Fruit fly (Drosophila melanogaster) whole organism, wandering third instar larva: Measurements from ENCODE around the gene mRpL9.

ENCODE experiments used
- Abd-B ChIP-seq: fragments of >200 bp; optimal IDR thresholded peaks from 2 replicates; lab custom pipeline; 2017; ENCODE audit warnings: missing biosample characterization, missing genetic modification characterization
- CG32264 ChIP-seq: fragments of 200-800 bp; sonication (Bioruptor generic); optimal IDR thresholded peaks from 2 replicates; lab custom pipeline; 2016; ENCODE audit warnings: missing biosample characterization, missing genetic modification characterization
- CG9705 ChIP-seq: fragments of 200-800 bp; sonication (Bioruptor generic); optimal IDR thresholded peaks from 2 replicates; lab custom pipeline; 2018; ENCODE audit warnings: missing biosample characterization, mild to moderate bottlenecking, missing genetic modification characterization
- CrebA ChIP-seq: fragments of 200-800 bp; sonication (Bioruptor generic); optimal IDR thresholded peaks from 2 replicates; lab custom pipeline; 2016; ENCODE audit warnings: missing biosample characterization, mild to moderate bottlenecking, missing genetic modification characterization, borderline replicate concordance
- Dfd ChIP-seq: fragments of >200 bp; optimal IDR thresholded peaks from 2 replicates; lab custom pipeline; 2017; ENCODE audit warnings: missing biosample characterization, missing genetic modification characterization
- Dif ChIP-seq: fragments of 200-275, 200-300 bp; sonication (Bioruptor generic); optimal IDR thresholded peaks from 2 replicates; lab custom pipeline; 2018; ENCODE audit warnings: missing biosample characterization, missing genetic modification characterization; ENCODE audit not compliant: partially characterized antibody
- GATAd ChIP-seq: sonication (Bioruptor generic); optimal IDR thresholded peaks from 2 replicates; lab custom pipeline; 2016; ENCODE audit warnings: missing biosample characterization, missing genetic modification characterization
- HLH106 ChIP-seq: fragments of 200-800 bp; optimal IDR thresholded peaks from 3 replicates; lab custom pipeline; 2019; ENCODE audit warnings: missing biosample characterization, mild to moderate bottlenecking, missing genetic modification characterization, moderate library complexity
- Hnf4 ChIP-seq: fragments of 200-800 bp; sonication (Bioruptor generic); optimal IDR thresholded peaks from 2 replicates; lab custom pipeline; 2016; ENCODE audit warnings: missing biosample characterization, mild to moderate bottlenecking, missing genetic modification characterization
- Hr78 ChIP-seq: fragments of >200 bp; optimal IDR thresholded peaks from 2 replicates; lab custom pipeline; 2017; ENCODE audit warnings: missing biosample characterization, missing genetic modification characterization
- Hr83 ChIP-seq: fragments of 200-300 bp; sonication (Bioruptor generic); optimal IDR thresholded peaks from 2 replicates; lab custom pipeline; 2016; ENCODE audit warnings: missing biosample characterization, mild to moderate bottlenecking, missing genetic modification characterization, moderate library complexity; ENCODE audit not compliant: poor library complexity, severe bottlenecking
- Jra ChIP-seq: sonication (Bioruptor generic); optimal IDR thresholded peaks from 2 replicates; lab custom pipeline; 2016; ENCODE audit warnings: missing biosample characterization, missing genetic modification characterization
- Mio ChIP-seq: sonication (Bioruptor generic); optimal IDR thresholded peaks from 2 replicates; lab custom pipeline; 2016; ENCODE audit warnings: missing biosample characterization, missing genetic modification characterization
- Myc ChIP-seq: fragments of >200 bp; optimal IDR thresholded peaks from 2 replicates; lab custom pipeline; 2017
- N ChIP-seq: fragments of >200 bp; optimal IDR thresholded peaks from 2 replicates; lab custom pipeline; 2018; ENCODE audit warnings: missing biosample characterization, missing external identifiers, missing genetic modification characterization
- OdsH ChIP-seq: fragments of 200-800 bp; sonication (Bioruptor generic); optimal IDR thresholded peaks from 2 replicates; lab custom pipeline; 2016; ENCODE audit warnings: missing biosample characterization, mild to moderate bottlenecking, missing genetic modification characterization
- Rel ChIP-seq, 2 experiments: fragments of 200-800 bp; sonication (Bioruptor generic) in 1 of 2; optimal IDR thresholded peaks; 2 replicates in 1 of 2; 3 replicates in 1 of 2; lab custom pipeline; 2016 to 2019; ENCODE audit warnings: mild to moderate bottlenecking in 2 of 2, missing biosample characterization in 2 of 2, missing genetic modification characterization in 2 of 2, moderate library complexity in 1 of 2
- Sp1 ChIP-seq: fragments of 200-800 bp; sonication (Bioruptor generic); optimal IDR thresholded peaks from 3 replicates; lab custom pipeline; 2019; ENCODE audit warnings: missing biosample characterization, mild to moderate bottlenecking, missing genetic modification characterization, moderate library complexity
- Vsx2 ChIP-seq: fragments of 200-300, 225-300 bp; sonication (Bioruptor generic); optimal IDR thresholded peaks from 2 replicates; lab custom pipeline; 2018; ENCODE audit warnings: missing biosample characterization, missing genetic modification characterization; ENCODE audit not compliant: partially characterized antibody
- br ChIP-seq: fragments of 200-800 bp; sonication (Bioruptor generic); optimal IDR thresholded peaks from 2 replicates; lab custom pipeline; 2016; ENCODE audit warnings: missing biosample characterization, missing genetic modification characterization
- brk ChIP-seq: fragments of 200-800 bp; sonication (Bioruptor generic); optimal IDR thresholded peaks from 2 replicates; lab custom pipeline; 2016; ENCODE audit warnings: missing biosample characterization, mild to moderate bottlenecking, missing genetic modification characterization
- dl ChIP-seq, 2 experiments: fragments of 175-275, 200-275 bp in 1 of 2; fragments of 200-275 bp in 1 of 2; sonication (Bioruptor generic); optimal IDR thresholded peaks; lab custom pipeline; 2018; ENCODE audit warnings: mild to moderate bottlenecking in 2 of 2, missing biosample characterization in 2 of 2, missing genetic modification characterization in 2 of 2, moderate library complexity in 2 of 2; ENCODE audit not compliant: partially characterized antibody in 2 of 2, insufficient read depth in 1 of 2
- dmrt93B ChIP-seq: fragments of 200-800 bp; sonication (Bioruptor generic); optimal IDR thresholded peaks from 2 replicates; lab custom pipeline; 2018; ENCODE audit warnings: missing biosample characterization, mild to moderate bottlenecking, missing genetic modification characterization
- dsf ChIP-seq: sonication (Bioruptor generic); optimal IDR thresholded peaks from 2 replicates; lab custom pipeline; 2016; ENCODE audit warnings: missing biosample characterization, missing genetic modification characterization, borderline replicate concordance
- ey ChIP-seq: fragments of 200-800 bp; sonication (Bioruptor generic); optimal IDR thresholded peaks from 2 replicates; lab custom pipeline; 2016; ENCODE audit warnings: missing biosample characterization, missing genetic modification characterization
- foxo ChIP-seq, 2 experiments: fragments of 200-800 bp; sonication (Bioruptor generic); optimal IDR thresholded peaks; 2 replicates in 1 of 2; 3 replicates in 1 of 2; lab custom pipeline; 2016 to 2017; ENCODE audit warnings: missing biosample characterization in 2 of 2, missing genetic modification characterization in 2 of 2
- fru ChIP-seq: fragments of 200-800 bp; sonication (Bioruptor generic); optimal IDR thresholded peaks from 3 replicates; lab custom pipeline; 2016; ENCODE audit warnings: missing biosample characterization, mild to moderate bottlenecking, missing genetic modification characterization
- h ChIP-seq: fragments of 200-800 bp; sonication (Bioruptor generic); optimal IDR thresholded peaks from 3 replicates; lab custom pipeline; 2016; ENCODE audit warnings: missing biosample characterization, mild to moderate bottlenecking, missing genetic modification characterization
- jim ChIP-seq: fragments of 175-275, 200-325 bp; sonication (Bioruptor generic); optimal IDR thresholded peaks from 2 replicates; lab custom pipeline; 2016; ENCODE audit warnings: missing biosample characterization, mild to moderate bottlenecking, missing genetic modification characterization
- lola ChIP-seq: fragments of >200 bp; optimal IDR thresholded peaks from 2 replicates; lab custom pipeline; 2017; ENCODE audit warnings: missing biosample characterization, missing genetic modification characterization
- pan ChIP-seq: fragments of >200 bp; optimal IDR thresholded peaks from 2 replicates; lab custom pipeline; 2017
- psq ChIP-seq: fragments of 200-800 bp; sonication (Bioruptor generic); optimal IDR thresholded peaks from 3 replicates; lab custom pipeline; 2017; ENCODE audit warnings: missing biosample characterization, mild to moderate bottlenecking, missing genetic modification characterization, moderate library complexity
- rgr ChIP-seq: fragments of 200-800 bp; sonication (Bioruptor generic); optimal IDR thresholded peaks from 3 replicates; lab custom pipeline; 2016; ENCODE audit warnings: missing biosample characterization, mild to moderate bottlenecking, missing genetic modification characterization
- sage ChIP-seq: fragments of 200-800 bp; sonication (Bioruptor generic); optimal IDR thresholded peaks from 2 replicates; lab custom pipeline; 2016; ENCODE audit warnings: missing biosample characterization, mild to moderate bottlenecking, missing genetic modification characterization
- sv ChIP-seq: fragments of 200-800 bp; sonication (Bioruptor generic); optimal IDR thresholded peaks from 3 replicates; lab custom pipeline; 2016; ENCODE audit warnings: missing biosample characterization, missing genetic modification characterization
- tai ChIP-seq: sonication (Bioruptor generic); optimal IDR thresholded peaks from 2 replicates; lab custom pipeline; 2016; ENCODE audit warnings: missing biosample characterization, missing genetic modification characterization
- usp ChIP-seq: fragments of >200 bp; optimal IDR thresholded peaks from 2 replicates; lab custom pipeline; 2017; ENCODE audit warnings: missing biosample characterization, missing genetic modification characterization
- woc ChIP-seq: sonication (Bioruptor generic); optimal IDR thresholded peaks from 2 replicates; lab custom pipeline; 2016; ENCODE audit warnings: missing biosample characterization, mild to moderate bottlenecking, missing genetic modification characterization

Gene mRpL9

DNA sequence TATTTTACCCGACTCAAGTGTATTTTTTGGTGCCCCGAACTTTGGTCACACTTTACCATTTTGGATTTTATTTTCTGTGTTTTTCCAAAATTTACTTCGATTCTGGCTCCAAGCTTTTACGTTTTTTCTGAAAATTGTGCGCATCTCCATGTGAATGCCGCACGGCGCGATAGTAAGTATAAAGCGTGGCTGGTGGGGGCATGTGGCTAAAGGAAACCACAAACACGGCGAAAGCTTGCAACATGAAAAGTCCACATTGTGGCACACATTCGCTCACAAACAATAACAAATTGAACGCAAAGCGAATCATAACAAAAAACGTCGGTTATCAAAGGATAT lies 9.8 kb upstream of the mRpL9 start, which contains the start of gene ear:
Gene ear, plus strand, starts transcription at position 10 of the 339 bp plus-strand sequence.
- no peak for TF ChIP-seq Hnf4 (GFP tag; lab: Kevin White, UChicago)
- no peak for TF ChIP-seq br
- no peak for TF ChIP-seq GATAd (GFP tag; lab: Kevin White, UChicago)
- TF ChIP-seq Rel (GFP tag; optimal IDR thresholded peaks at IDR 0.05; lab: Kevin White, UChicago), result no peak
- TF ChIP-seq Rel (tag; optimal IDR thresholded peaks at IDR 0.05; lab: Kevin White, UChicago), result peak; percentile 14
- TF ChIP-seq, all 38 proteins: peak for 1

DNA sequence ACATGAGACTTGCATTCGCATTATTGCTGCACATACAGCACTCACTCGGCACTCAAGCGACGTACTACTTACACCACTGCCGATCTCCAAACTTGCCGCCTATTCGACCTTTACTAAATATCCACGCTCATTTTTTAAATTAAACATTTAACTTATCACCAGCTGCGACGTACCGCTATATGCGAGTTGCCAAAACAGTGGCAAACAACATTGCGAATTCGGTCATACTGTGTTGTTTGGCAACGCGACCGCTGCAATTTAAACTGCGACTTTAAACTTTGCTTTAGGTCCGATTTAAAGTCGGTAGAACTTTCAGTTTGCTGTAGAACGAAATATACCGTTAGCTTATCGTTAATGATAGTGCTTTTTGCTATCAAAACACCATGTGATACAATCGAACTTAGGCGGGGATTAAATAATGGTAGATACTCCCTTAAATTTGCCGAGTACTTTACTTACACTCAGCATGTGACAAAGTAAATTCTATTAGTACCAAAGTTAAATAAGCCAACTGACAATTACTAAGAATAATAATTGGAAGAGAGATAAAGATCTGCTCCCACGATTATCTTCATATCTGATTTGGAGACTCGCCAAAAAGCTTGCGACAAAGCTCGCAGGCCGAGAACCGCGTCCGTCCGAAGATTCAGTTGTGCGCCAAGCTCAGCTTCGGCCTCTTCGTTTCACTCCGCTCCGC lies 2.3 kb upstream of the mRpL9 start, which contains the start of the genes CG6236 and ea:
Gene CG6236, minus strand, starts transcription at position 187 of the 697 bp plus-strand sequence.
Gene ea, plus strand, starts transcription at position 647 of the 697 bp plus-strand sequence.
- TF ChIP-seq OdsH (GFP tag; lab: Kevin White, UChicago), result no peak
- peak; percentile 66 for TF ChIP-seq Myc (lab: Kevin White, UChicago)
- TF ChIP-seq, all 38 proteins: peak for 1

DNA sequence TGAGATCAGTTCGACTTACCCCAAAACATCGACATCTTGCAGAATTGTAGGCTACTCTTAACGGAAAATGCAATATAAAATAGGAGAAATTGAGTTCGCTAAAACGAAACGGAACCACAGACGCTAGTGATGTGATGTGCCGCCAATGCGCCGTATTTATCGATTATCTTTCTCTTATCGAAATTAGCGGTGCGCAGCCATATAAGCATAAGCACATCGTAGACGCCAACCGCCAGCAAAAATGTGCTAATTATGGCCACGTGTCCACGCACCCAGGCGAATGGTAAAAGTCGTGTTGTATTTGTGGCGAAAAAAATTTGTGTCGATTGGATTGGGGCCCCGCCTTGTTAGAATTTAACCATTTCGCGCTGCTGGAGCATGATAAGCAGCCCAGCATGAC lies 2.5 kb downstream of the mRpL9 start, which contains the start of the genes Fkbp39 and Cyfip:
Gene Fkbp39, minus strand, starts transcription at position 140 of the 400 bp plus-strand sequence.
Gene Cyfip, plus strand, starts transcription at position 273 of the 400 bp plus-strand sequence.
- no peak for TF ChIP-seq br
- TF ChIP-seq h (GFP tag; lab: Kevin White, UChicago), result no peak
- no peak for TF ChIP-seq Hnf4 (GFP tag; lab: Kevin White, UChicago)
- TF ChIP-seq CG32264, result no peak
- TF ChIP-seq HLH106 (tag; lab: Kevin White, UChicago), result peak; percentile 49
- peak; percentile 86 for TF ChIP-seq Hr83 (GFP tag; lab: Kevin White, UChicago)
- no peak for TF ChIP-seq lola
- TF ChIP-seq Hr78 (GFP tag; lab: Kevin White, UChicago), result no peak
- TF ChIP-seq brk, result no peak
- TF ChIP-seq Vsx2 (GFP tag; lab: Kevin White, UChicago), result no peak
- no peak for TF ChIP-seq CrebA (GFP tag; lab: Kevin White, UChicago)
- TF ChIP-seq dl (GFP tag; optimal IDR thresholded peaks at IDR 0.05; lab: Kevin White, UChicago; ENCODE audit: insufficient read depth in 1 of 2, partially characterized antibody in 2 of 2), result no peak
- no peak for TF ChIP-seq woc (GFP tag; lab: Kevin White, UChicago)
- peak; percentile 22 for TF ChIP-seq Sp1
- TF ChIP-seq tai (GFP tag; lab: Kevin White, UChicago), result no peak
- TF ChIP-seq sv, result peak; percentile 21
- TF ChIP-seq pan (lab: Kevin White, UChicago), result no peak
- no peak for TF ChIP-seq ey (GFP tag; lab: Kevin White, UChicago)
- TF ChIP-seq foxo (GFP tag; optimal IDR thresholded peaks at IDR 0.05; lab: Kevin White, UChicago), result no peak
- TF ChIP-seq Rel (GFP tag; optimal IDR thresholded peaks at IDR 0.05; lab: Kevin White, UChicago), result no peak
- TF ChIP-seq Rel (tag; optimal IDR thresholded peaks at IDR 0.05; lab: Kevin White, UChicago), result peak; percentile 47
- TF ChIP-seq Dfd (GFP tag; lab: Kevin White, UChicago), result no peak
- TF ChIP-seq jim (GFP tag; lab: Kevin White, UChicago), result no peak
- no peak for TF ChIP-seq fru (GFP tag; lab: Kevin White, UChicago)
- TF ChIP-seq sage (GFP tag; lab: Kevin White, UChicago), result no peak
- TF ChIP-seq rgr (GFP tag; lab: Kevin White, UChicago), result no peak
- peak; percentile 4 for TF ChIP-seq psq
- no peak for TF ChIP-seq Mio (GFP tag; lab: Kevin White, UChicago)
- TF ChIP-seq OdsH (GFP tag; lab: Kevin White, UChicago), result peak; percentile 37
- no peak for TF ChIP-seq N
- no peak for TF ChIP-seq usp
- TF ChIP-seq dsf, result no peak
- TF ChIP-seq Jra (GFP tag; lab: Kevin White, UChicago), result no peak
- no peak for TF ChIP-seq CG9705 (GFP tag; lab: Kevin White, UChicago)
- no peak for TF ChIP-seq GATAd (GFP tag; lab: Kevin White, UChicago)
- TF ChIP-seq Dif (GFP tag; lab: Kevin White, UChicago), result no peak
- TF ChIP-seq dmrt93B (GFP tag; lab: Kevin White, UChicago), result no peak
- TF ChIP-seq Myc (lab: Kevin White, UChicago), result peak; percentile 79
- no peak for TF ChIP-seq Abd-B (GFP tag; lab: Kevin White, UChicago)
